Worm (Caenorhabditis elegans) whole organism, L3 larva: ENCODE results near the gene fbxc-25.

ENCODE experiments used
- R02D3.7 ChIP-seq: fragments of 150-350 bp; optimal IDR thresholded peaks from 2 replicates; lab custom pipeline; 2014; ENCODE audit warnings: missing biosample characterization, missing genetic modification characterization
- ceh-28 ChIP-seq: fragments of 150-350 bp; optimal IDR thresholded peaks from 2 replicates; lab custom pipeline; 2014; ENCODE audit warnings: missing biosample characterization, missing genetic modification reagents, missing genetic modification characterization
- ceh-82 ChIP-seq: fragments of 150-350 bp; optimal IDR thresholded peaks from 2 replicates; lab custom pipeline; 2014; ENCODE audit warnings: missing biosample characterization, missing genetic modification characterization
- elt-1 ChIP-seq: fragments of 150-350 bp; optimal IDR thresholded peaks from 2 replicates; lab custom pipeline; 2014; ENCODE audit warnings: missing biosample characterization, missing genetic modification characterization
- fkh-10 ChIP-seq: sonication (generic microtip); optimal IDR thresholded peaks from 2 replicates; lab custom pipeline; 2017; ENCODE audit warnings: missing biosample characterization, missing genetic modification reagents, missing genetic modification characterization
- lin-15B ChIP-seq: fragments of 150-350 bp; optimal IDR thresholded peaks from 2 replicates; lab custom pipeline; 2014; ENCODE audit warnings: missing biosample characterization, missing genetic modification characterization
- nhr-12 ChIP-seq: fragments of 150-350 bp; optimal IDR thresholded peaks from 2 replicates; lab custom pipeline; 2014; ENCODE audit warnings: missing biosample characterization, missing genetic modification characterization
- nhr-28 ChIP-seq: fragments of 150-350 bp; optimal IDR thresholded peaks from 2 replicates; lab custom pipeline; 2014; ENCODE audit warnings: missing biosample characterization, missing genetic modification characterization
- nhr-77 ChIP-seq: fragments of 150-350 bp; optimal IDR thresholded peaks from 2 replicates; lab custom pipeline; 2014; ENCODE audit warnings: missing biosample characterization, missing genetic modification characterization
- skn-1 ChIP-seq: fragments of 150-350 bp; optimal IDR thresholded peaks from 2 replicates; lab custom pipeline; 2014; ENCODE audit warnings: missing biosample characterization, missing genetic modification characterization
- unc-39 ChIP-seq: sonication (generic microtip); optimal IDR thresholded peaks from 4 replicates; lab custom pipeline; 2017; ENCODE audit warnings: missing biosample characterization, missing genetic modification characterization
- unc-62 ChIP-seq: fragments of 150-350 bp; sonication (generic microtip); optimal IDR thresholded peaks from 4 replicates; lab custom pipeline; 2014; ENCODE audit warnings: missing biosample characterization, missing genetic modification reagents, missing genetic modification characterization
- ztf-4 ChIP-seq: fragments of 150-350 bp; optimal IDR thresholded peaks from 2 replicates; lab custom pipeline; 2014; ENCODE audit warnings: missing biosample characterization, missing genetic modification characterization

ce11 chrII:2305507-2305906 lies 9.4 kb upstream of the fbxc-25 start:
- TF ChIP-seq unc-39 (tag; lab: Kevin White, UChicago) (no peak), nhr-77 (tag; lab: Kevin White, UChicago) (no peak), ztf-4 (tag; lab: Kevin White, UChicago) (no peak), nhr-12 (no peak), lin-15B (no peak), nhr-28 (no peak), unc-62 (GFP tag; lab: Kevin White, UChicago) (no peak), elt-1 (tag; lab: Kevin White, UChicago) (no peak), ceh-82 (tag; lab: Kevin White, UChicago) (no peak), fkh-10 (GFP tag; lab: Kevin White, UChicago) (no peak), ceh-28 (tag; lab: Kevin White, UChicago) (no peak), R02D3.7 (tag; lab: Kevin White, UChicago) (no peak), skn-1 (no peak)
